Fruit fly (Drosophila melanogaster) whole organism, embryonic: ENCODE results near the gene PIG-U.

Experiments used
- B-H2 ChIP-seq: fragments of 200-800 bp; sonication (Bioruptor generic); optimal IDR thresholded peaks from 2 replicates; lab custom pipeline; 2018; ENCODE audit warnings: missing biosample characterization, mild to moderate bottlenecking, missing genetic modification characterization
- CG11085 ChIP-seq: fragments of 200-800 bp; sonication (Bioruptor generic); IDR thresholded peaks from 2 replicates; pipeline ENCODE4 v1.3.6; 2022; ENCODE audit warnings: missing biosample characterization, missing genetic modification characterization
- CG12104 ChIP-seq: fragments of 200-800 bp; sonication (Bioruptor generic); optimal IDR thresholded peaks from 3 replicates; lab custom pipeline; 2016; ENCODE audit warnings: missing biosample characterization, missing genetic modification characterization
- CG12744 ChIP-seq: fragments of 200-800 bp; sonication (Bioruptor generic); optimal IDR thresholded peaks from 2 replicates; lab custom pipeline; 2016; ENCODE audit warnings: missing biosample characterization, missing genetic modification characterization
- CG12769 ChIP-seq: fragments of 200-800 bp; sonication (Bioruptor generic); optimal IDR thresholded peaks from 2 replicates; lab custom pipeline; 2019; ENCODE audit warnings: missing biosample characterization, mild to moderate bottlenecking, missing genetic modification characterization, moderate library complexity
- CG1603 ChIP-seq: fragments of 200-800 bp; sonication (Bioruptor generic); optimal IDR thresholded peaks from 2 replicates; lab custom pipeline; 2019; ENCODE audit warnings: missing biosample characterization, mild to moderate bottlenecking, missing genetic modification characterization, moderate library complexity
- CG16815 ChIP-seq: fragments of 200-800 bp; sonication (Bioruptor generic); optimal IDR thresholded peaks from 3 replicates; lab custom pipeline; 2017; ENCODE audit warnings: missing biosample characterization, mild to moderate bottlenecking, missing genetic modification characterization
- CG17829 ChIP-seq: fragments of 200-800 bp; optimal IDR thresholded peaks from 2 replicates; lab custom pipeline; 2019; ENCODE audit warnings: missing biosample characterization, mild to moderate bottlenecking, missing genetic modification characterization, moderate library complexity
- CG18619 ChIP-seq: fragments of 200-800 bp; sonication (Bioruptor generic); optimal IDR thresholded peaks from 3 replicates; lab custom pipeline; 2017; ENCODE audit warnings: missing biosample characterization, mild to moderate bottlenecking, missing genetic modification characterization
- CG2116 ChIP-seq: fragments of 200-800 bp; sonication (Bioruptor generic); optimal IDR thresholded peaks from 3 replicates; lab custom pipeline; 2018; ENCODE audit warnings: missing biosample characterization, mild to moderate bottlenecking, missing genetic modification characterization
- CG2889 ChIP-seq: fragments of 200-800 bp; sonication (Bioruptor generic); IDR thresholded peaks from 3 replicates; pipeline ENCODE4 v1.3.6; 2022; ENCODE audit warnings: missing biosample characterization, missing genetic modification characterization
- CG32532 ChIP-seq: fragments of 200-800 bp; sonication (Bioruptor generic); IDR thresholded peaks from 2 replicates; pipeline ENCODE4 v1.3.6; 2022; ENCODE audit warnings: missing biosample characterization, missing genetic modification characterization
- CG42726 ChIP-seq: fragments of 200-800 bp; sonication (Bioruptor generic); IDR thresholded peaks from 2 replicates; pipeline ENCODE4 v1.3.6; 2022; ENCODE audit warnings: missing biosample characterization, missing genetic modification characterization; ENCODE audit not compliant: partially characterized antibody
- CG6175 ChIP-seq: fragments of 200-800 bp; sonication (Bioruptor generic); IDR thresholded peaks from 3 replicates; pipeline ENCODE4 v1.3.6; 2022; ENCODE audit warnings: missing biosample characterization, missing genetic modification characterization
- CG6791 ChIP-seq: fragments of 200-800 bp; sonication (Bioruptor generic); IDR thresholded peaks from 3 replicates; pipeline ENCODE4 v1.3.6; 2022; ENCODE audit warnings: missing biosample characterization, missing genetic modification characterization; ENCODE audit not compliant: partially characterized antibody
- Dbx ChIP-seq: fragments of 200-800 bp; sonication (Bioruptor generic); IDR thresholded peaks from 3 replicates; pipeline ENCODE4 v1.3.6; 2022; ENCODE audit warnings: missing biosample characterization, missing genetic modification characterization
- Dek ChIP-seq: fragments of 200-800 bp; sonication (Bioruptor generic); optimal IDR thresholded peaks from 3 replicates; lab custom pipeline; 2019; ENCODE audit warnings: missing biosample characterization, mild to moderate bottlenecking, missing genetic modification characterization, moderate library complexity
- Dref ChIP-seq: fragments of 200-800 bp; sonication (Bioruptor generic); IDR thresholded peaks from 2 replicates; pipeline ENCODE4 v1.3.6; 2022; ENCODE audit warnings: missing biosample characterization, missing genetic modification characterization
- Kr ChIP-seq: fragments of 200-800 bp; sonication (Bioruptor generic); optimal IDR thresholded peaks from 2 replicates; lab custom pipeline; 2017; ENCODE audit warnings: missing biosample characterization, mild to moderate bottlenecking, missing genetic modification characterization
- Lhr ChIP-seq: fragments of 200-800 bp; sonication (Bioruptor generic); optimal IDR thresholded peaks from 3 replicates; lab custom pipeline; 2017; ENCODE audit warnings: mild to moderate bottlenecking, missing biosample characterization, missing genetic modification reagents, missing genetic modification characterization
- Med ChIP-seq: fragments of 200-800 bp; sonication (Bioruptor generic); peaks from one replicate; lab custom pipeline; 2016; ENCODE audit warnings: missing biosample characterization, missing genetic modification characterization, mild to moderate bottlenecking, inconsistent platforms, moderate library complexity
- Opbp ChIP-seq: fragments of 200-800 bp; sonication (Bioruptor generic); IDR thresholded peaks from 3 replicates; pipeline ENCODE4 v1.3.6; 2022; ENCODE audit warnings: missing biosample characterization, missing genetic modification characterization; ENCODE audit not compliant: partially characterized antibody
- Side ChIP-seq: fragments of 200-800 bp; sonication (Bioruptor generic); optimal IDR thresholded peaks from 2 replicates; lab custom pipeline; 2016; ENCODE audit warnings: missing biosample characterization, missing genetic modification characterization
- TFAM ChIP-seq: fragments of 200-800 bp; sonication (Bioruptor generic); optimal IDR thresholded peaks from 2 replicates; lab custom pipeline; 2017; ENCODE audit warnings: missing biosample characterization, missing genetic modification characterization, inconsistent platforms
- Trl ChIP-seq, 3 experiments: fragments of >200 bp in 2 of 3; fragments of 200-800 bp in 1 of 3; sonication (Bioruptor generic) in 1 of 3; optimal IDR thresholded peaks; 2 replicates in 1 of 3; 3 replicates in 2 of 3; lab custom pipeline; 2016 to 2017; ENCODE audit warnings: missing biosample characterization in 1 of 3, missing genetic modification characterization in 1 of 3
- Xbp1 ChIP-seq: fragments of 200-800 bp; sonication (Bioruptor generic); optimal IDR thresholded peaks from 3 replicates; lab custom pipeline; 2016; ENCODE audit warnings: missing biosample characterization, mild to moderate bottlenecking, missing genetic modification characterization
- Xrp1 ChIP-seq: fragments of 200-800 bp; sonication (Bioruptor generic); IDR thresholded peaks from 2 replicates; pipeline ENCODE4 v1.3.6; 2022; ENCODE audit warnings: missing biosample characterization, missing genetic modification characterization
- ara ChIP-seq: fragments of 200-800 bp; sonication (Bioruptor generic); IDR thresholded peaks from 2 replicates; pipeline ENCODE4 v1.3.6; 2022; ENCODE audit warnings: missing biosample characterization, missing genetic modification characterization
- ato ChIP-seq: fragments of 200-800 bp; sonication (Bioruptor generic); IDR thresholded peaks from 2 replicates; pipeline ENCODE4 v1.3.6; 2022; ENCODE audit warnings: missing biosample characterization, missing genetic modification characterization; ENCODE audit not compliant: partially characterized antibody
- bbx ChIP-seq: fragments of 200-800 bp; sonication (Bioruptor generic); IDR thresholded peaks from 2 replicates; pipeline ENCODE4 v1.3.6; 2022; ENCODE audit warnings: missing biosample characterization, missing genetic modification characterization; ENCODE audit not compliant: partially characterized antibody
- br ChIP-seq: fragments of >200 bp; optimal IDR thresholded peaks from 2 replicates; lab custom pipeline; 2017
- chinmo ChIP-seq: fragments of 200-800 bp; sonication (Bioruptor generic); IDR thresholded peaks from 4 replicates; pipeline ENCODE4 v1.3.6; 2022; ENCODE audit warnings: missing biosample characterization, missing genetic modification characterization; ENCODE audit not compliant: partially characterized antibody
- chm ChIP-seq: fragments of 200-800 bp; sonication (Bioruptor generic); IDR thresholded peaks from 2 replicates; pipeline ENCODE4 v1.3.6; 2022; ENCODE audit warnings: missing biosample characterization, missing genetic modification characterization
- ci ChIP-seq: fragments of 200-800 bp; sonication (Bioruptor generic); IDR thresholded peaks from 3 replicates; pipeline ENCODE4 v1.3.6; 2022; ENCODE audit warnings: missing biosample characterization, missing genetic modification characterization
- exex ChIP-seq: fragments of 200-800 bp; sonication (Bioruptor generic); optimal IDR thresholded peaks from 4 replicates; lab custom pipeline; 2018; ENCODE audit warnings: missing biosample characterization, mild to moderate bottlenecking, missing genetic modification characterization, moderate library complexity
- gcm ChIP-seq: fragments of 200-800 bp; sonication (Bioruptor generic); optimal IDR thresholded peaks from 2 replicates; lab custom pipeline; 2019; ENCODE audit warnings: missing biosample characterization, mild to moderate bottlenecking, missing genetic modification characterization, moderate library complexity
- hb ChIP-seq: fragments of 200-800 bp; sonication (Bioruptor generic); IDR thresholded peaks from 3 replicates; pipeline ENCODE4 v1.3.6; 2022; ENCODE audit warnings: missing biosample characterization, missing genetic modification characterization; ENCODE audit not compliant: partially characterized antibody
- her ChIP-seq: fragments of 200-800 bp; sonication (Bioruptor generic); optimal IDR thresholded peaks from 2 replicates; lab custom pipeline; 2016; ENCODE audit warnings: missing biosample characterization, missing genetic modification characterization
- inv ChIP-seq: fragments of 200-800 bp; sonication (Bioruptor generic); IDR thresholded peaks from 2 replicates; pipeline ENCODE4 v1.3.6; 2022; ENCODE audit warnings: missing biosample characterization, missing genetic modification characterization; ENCODE audit not compliant: partially characterized antibody
- mld ChIP-seq: fragments of 200-800 bp; sonication (Bioruptor generic); IDR thresholded peaks from 3 replicates; pipeline ENCODE4 v1.3.6; 2022; ENCODE audit warnings: missing biosample characterization, missing genetic modification characterization; ENCODE audit not compliant: partially characterized antibody
- nerfin-2 ChIP-seq: fragments of 200-800 bp; sonication (Bioruptor generic); IDR thresholded peaks from 2 replicates; pipeline ENCODE4 v1.3.6; 2022; ENCODE audit warnings: missing biosample characterization, missing genetic modification characterization; ENCODE audit not compliant: partially characterized antibody
- pzg ChIP-seq: fragments of 200-800 bp; sonication (Bioruptor generic); optimal IDR thresholded peaks from 3 replicates; lab custom pipeline; 2018; ENCODE audit warnings: missing biosample characterization, mild to moderate bottlenecking, missing genetic modification characterization, moderate library complexity
- sens ChIP-seq: fragments of 200-800 bp; sonication (Bioruptor generic); peaks from one replicate; lab custom pipeline; 2016; ENCODE audit warnings: missing biosample characterization, missing genetic modification characterization
- stwl ChIP-seq: fragments of 200-800 bp; sonication (Bioruptor generic); optimal IDR thresholded peaks from 3 replicates; lab custom pipeline; 2018; ENCODE audit warnings: missing biosample characterization, mild to moderate bottlenecking, missing genetic modification characterization, moderate library complexity
- sug ChIP-seq: fragments of 200-800 bp; optimal IDR thresholded peaks from 2 replicates; lab custom pipeline; 2019; ENCODE audit warnings: missing biosample characterization, mild to moderate bottlenecking, missing genetic modification characterization, moderate library complexity
- tin ChIP-seq: fragments of 200-800 bp; sonication (Bioruptor generic); optimal IDR thresholded peaks from 3 replicates; lab custom pipeline; 2016; ENCODE audit warnings: missing biosample characterization, missing genetic modification characterization
- unc-4 ChIP-seq: fragments of 200-800 bp; sonication (Bioruptor generic); IDR thresholded peaks from 2 replicates; pipeline ENCODE4 v1.3.6; 2022; ENCODE audit warnings: missing biosample characterization, missing genetic modification characterization; ENCODE audit not compliant: partially characterized antibody
- zen2 ChIP-seq: fragments of 200-800 bp; sonication (Bioruptor generic); IDR thresholded peaks from 3 replicates; pipeline ENCODE4 v1.3.6; 2022; ENCODE audit warnings: missing biosample characterization, missing genetic modification characterization; ENCODE audit not compliant: partially characterized antibody
- zfh2 ChIP-seq: fragments of 200-800 bp; sonication (Bioruptor generic); optimal IDR thresholded peaks from 2 replicates; lab custom pipeline; 2016; ENCODE audit warnings: missing biosample characterization, missing genetic modification characterization

The PIG-U gene

dm6 chr2L:8485562-8485961 lies 29.3 kb upstream of the PIG-U start (continued):
- peak; percentile 87 for TF ChIP-seq sens
- TF ChIP-seq CG42726 (GFP tag; lab: Robert Waterston, UW), result peak; percentile 89
- peak; percentile 37 for TF ChIP-seq exex (tag; lab: Kevin White, UChicago)
- peak; percentile 68 for TF ChIP-seq zen2 (GFP tag; lab: Robert Waterston, UW)
- TF ChIP-seq hb (GFP tag; lab: Robert Waterston, UW), result 0 out of 3 replicates have a peak, but pooled peaks have one; percentile 39
- TF ChIP-seq chinmo, result peak; percentile 50; the same call in 1 of the 4 replicates
- TF ChIP-seq CG6791 (GFP tag; lab: Robert Waterston, UW), result peak; percentile 71
- TF ChIP-seq chm (GFP tag; lab: Robert Waterston, UW), result 0 out of 2 replicates have a peak, but pooled peaks have one; percentile 15
- TF ChIP-seq unc-4 (GFP tag; lab: Robert Waterston, UW), result peak; percentile 39; the same call in 1 of the 2 replicates
- TF ChIP-seq bbx, result peak; percentile 76
- peak; percentile 76 for TF ChIP-seq Med (GFP tag; lab: Kevin White, UChicago)
- no peak for TF ChIP-seq ara (GFP tag; lab: Robert Waterston, UW)
- peak; percentile 79 for TF ChIP-seq nerfin-2 (GFP tag; lab: Robert Waterston, UW)
- TF ChIP-seq sug, result peak; percentile 1
- peak; percentile 6 for TF ChIP-seq CG17829 (tag; lab: Kevin White, UChicago)
- TF ChIP-seq CG6175, result no peak
- TF ChIP-seq zfh2 (GFP tag; lab: Kevin White, UChicago), result no peak
- TF ChIP-seq inv (GFP tag; lab: Robert Waterston, UW), result peak; percentile 42; the same call in 1 of the 2 replicates

- TF ChIP-seq pzg (GFP tag; lab: Kevin White, UChicago) (peak; percentile 75), B-H2 (peak; percentile 55), CG2116 (GFP tag; lab: Kevin White, UChicago) (peak; percentile 61), CG11085 (no peak), mld (GFP tag; lab: Robert Waterston, UW) (no peak), TFAM (no peak), CG1603 (peak; percentile 83), Trl (optimal IDR thresholded peaks at IDR 0.05; lab: Kevin White, UChicago) (no peak), Trl (GFP tag; optimal IDR thresholded peaks at IDR 0.05; lab: Kevin White, UChicago) (peak; percentile 33), Xbp1 (GFP tag; lab: Kevin White, UChicago) (peak; percentile 46), CG16815 (GFP tag; lab: Kevin White, UChicago) (no peak), Dbx (GFP tag; lab: Robert Waterston, UW) (0 out of 3 replicates have a peak, but pooled peaks have one; percentile 21), CG2889 (GFP tag; lab: Robert Waterston, UW) (no peak), gcm (GFP tag; lab: Kevin White, UChicago) (no peak), CG12769 (tag; lab: Kevin White, UChicago) (no peak), CG12744 (GFP tag; lab: Kevin White, UChicago) (no peak), br (lab: Kevin White, UChicago) (no peak), Side (GFP tag; lab: Kevin White, UChicago) (peak; percentile 12), Dref (GFP tag; lab: Robert Waterston, UW) (peak; percentile 54), stwl (tag; lab: Kevin White, UChicago) (peak; percentile 93), Lhr (peak; percentile 25), her (GFP tag; lab: Kevin White, UChicago) (no peak), CG12104 (GFP tag; lab: Kevin White, UChicago) (no peak), Kr (GFP tag; lab: Kevin White, UChicago) (no peak), Dek (tag; lab: Kevin White, UChicago) (peak; percentile 6), tin (no peak), sug (peak; percentile 28), Xrp1 (GFP tag; lab: Robert Waterston, UW) (peak; percentile 64), Opbp (GFP tag; lab: Robert Waterston, UW) (peak; percentile 66; the same call in 2 of the 3 replicates), ci (0 out of 3 replicates have a peak, but pooled peaks have one; percentile 37), ato (GFP tag; lab: Robert Waterston, UW) (no peak), CG32532 (GFP tag; lab: Robert Waterston, UW) (no peak; the same call in 1 of the 2 replicates), CG18619 (GFP tag; lab: Kevin White, UChicago) (peak; percentile 4)
Measured at dm6 chr2L:8488735-8489134, 26.2 kb upstream of the PIG-U start, which contains the start of gene CG13088. Gene CG13088, plus strand, starts transcription at chr2L:8488981.
